Worm (Caenorhabditis elegans) whole organism, L1 larva: ENCODE data around the gene K05F1.13.

Experiments used
- ceh-88 ChIP-seq: fragments of 200-800 bp; sonication (Bioruptor generic); IDR thresholded peaks from 2 replicates; pipeline ENCODE4 v1.3.6; 2022; ENCODE audit warnings: missing genetic modification characterization, missing compliant biosample characterization
- elt-3 ChIP-seq, 6 experiments: fragments of 150-350 bp in 1 of 6; sonication (generic microtip); optimal IDR thresholded peaks; 2 replicates each; lab custom pipeline; 2017 to 2018; ENCODE audit warnings: missing biosample characterization in 6 of 6, missing genetic modification characterization in 6 of 6, inconsistent platforms in 1 of 6
- fkh-8 ChIP-seq: sonication (generic microtip); optimal IDR thresholded peaks from 2 replicates; lab custom pipeline; 2016; ENCODE audit warnings: mild to moderate bottlenecking, missing genetic modification characterization, missing compliant biosample characterization
- lin-14 ChIP-seq: fragments of 200-800 bp; sonication (Bioruptor generic); optimal IDR thresholded peaks from 2 replicates; lab custom pipeline; 2018; ENCODE audit warnings: mild to moderate bottlenecking, missing genetic modification characterization, moderate library complexity, missing compliant biosample characterization
- nhr-28 ChIP-seq: fragments of 150-350 bp; optimal IDR thresholded peaks from 2 replicates; lab custom pipeline; 2014; ENCODE audit warnings: missing biosample characterization, missing genetic modification characterization
- skn-1 ChIP-seq: fragments of 150-350 bp; optimal IDR thresholded peaks from 2 replicates; lab custom pipeline; 2014; ENCODE audit warnings: missing biosample characterization, missing genetic modification characterization
- snpc-4 ChIP-seq: fragments of 150-350 bp; optimal IDR thresholded peaks from 2 replicates; lab custom pipeline; 2014; ENCODE audit warnings: missing biosample characterization, missing genetic modification characterization
- unc-62 ChIP-seq: fragments of 150-350 bp; optimal IDR thresholded peaks from 2 replicates; lab custom pipeline; 2014; ENCODE audit warnings: missing biosample characterization, missing genetic modification reagents, missing genetic modification characterization

DNA sequence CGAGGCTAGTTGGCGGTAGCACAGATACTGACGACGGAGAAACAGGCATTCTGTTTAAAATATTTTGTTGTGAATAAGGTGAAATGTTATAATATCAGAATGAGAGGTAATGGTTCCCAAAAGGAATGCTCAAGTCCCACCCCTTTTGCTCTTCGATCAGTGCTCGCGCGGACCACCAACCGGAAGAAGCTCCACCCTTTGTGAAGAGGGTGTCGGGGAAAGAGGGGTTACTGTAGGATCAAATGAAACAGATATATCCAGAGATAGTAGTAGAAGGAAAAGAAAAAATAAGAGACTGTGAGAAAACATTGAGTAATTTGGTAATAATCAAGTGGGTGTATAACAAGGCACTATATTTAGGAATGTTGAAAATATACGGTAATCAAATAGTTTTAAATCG, 14.8 kb upstream of the K05F1.13 start, which contains the start of the genes dmd-5 and F10C1.1:
- TF ChIP-seq unc-62 (no peak), fkh-8 (tag; lab: Kevin White, UChicago) (no peak), skn-1 (tag; lab: Kevin White, UChicago) (no peak), lin-14 (GFP tag; lab: Kevin White, UChicago) (no peak), ceh-88 (GFP tag; lab: Robert Waterston, UW) (no peak), snpc-4 (tag; lab: Kevin White, UChicago) (no peak), nhr-28 (tag; lab: Kevin White, UChicago) (no peak), elt-3 (tag; optimal IDR thresholded peaks at IDR 0.05; lab: Kevin White, UChicago) (no peak)
